Worm (Caenorhabditis elegans) whole organism, L4/young adult: ENCODE data around the gene col-114.

Source experiments
- dao-5 ChIP-seq: sonication (generic microtip); optimal IDR thresholded peaks from 2 replicates; lab custom pipeline; 2016; ENCODE audit warnings: missing genotype, missing genetic modification characterization, moderate library complexity, missing compliant biosample characterization
- him-1 ChIP-seq: sonication (generic microtip); optimal IDR thresholded peaks from 2 replicates; lab custom pipeline; 2016; ENCODE audit warnings: missing genotype, missing genetic modification reagents, missing genetic modification characterization, missing compliant biosample characterization

DNA sequence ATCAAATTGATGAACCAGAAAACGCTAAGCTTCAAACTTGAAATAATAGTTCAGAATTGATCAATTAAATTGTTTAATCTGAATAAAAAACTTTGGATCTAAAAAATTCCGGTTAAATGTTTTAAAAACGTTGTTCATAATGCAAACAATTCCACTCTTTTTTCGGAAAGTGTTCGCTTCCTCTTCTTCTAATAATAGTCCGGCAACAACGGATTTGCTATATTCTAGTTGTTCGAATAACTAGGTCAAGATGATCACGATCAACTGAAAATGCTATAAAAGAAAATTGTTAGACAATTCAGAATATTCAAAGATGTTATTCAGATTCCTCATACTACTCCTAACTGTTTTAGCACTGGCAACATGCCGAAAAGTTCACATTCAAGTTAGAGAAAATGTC, 15.5 kb downstream of the col-114 start, which contains the start of gene D2024.4:
- TF ChIP-seq him-1 (tag; lab: Kevin White, UChicago): no peak
- TF ChIP-seq dao-5 (tag; lab: Kevin White, UChicago): no peak
